Worm (Caenorhabditis elegans) whole organism, young adult: ENCODE measurements around the gene pgl-1.

Experiments used
- F23B12.7 ChIP-seq: sonication (generic microtip); optimal IDR thresholded peaks from 2 replicates; lab custom pipeline; 2017; ENCODE audit warnings: missing genetic modification characterization, mild to moderate bottlenecking, missing compliant biosample characterization, antibody characterized with exemption, moderate library complexity; ENCODE audit not compliant: insufficient read depth
- athp-1 ChIP-seq: sonication (generic microtip); optimal IDR thresholded peaks from 2 replicates; lab custom pipeline; 2017; ENCODE audit warnings: mild to moderate bottlenecking, missing genetic modification characterization, missing compliant biosample characterization
- egl-44 ChIP-seq: fragments of 200-800 bp; sonication (Bioruptor generic); IDR thresholded peaks from 2 replicates; pipeline ENCODE4 v1.3.6; 2022; ENCODE audit warnings: missing genetic modification reagents, missing genetic modification characterization, missing compliant biosample characterization
- let-607 ChIP-seq, 2 experiments: fragments of 200-800 bp in 1 of 2; sonication (Bioruptor generic) in 1 of 2; sonication (generic microtip) in 1 of 2; optimal IDR thresholded peaks; 2 replicates each; lab custom pipeline; 2016 to 2018; ENCODE audit warnings: mild to moderate bottlenecking in 2 of 2, missing compliant biosample characterization in 2 of 2, missing genetic modification characterization in 2 of 2, moderate library complexity in 2 of 2, missing genotype in 1 of 2
- lin-40 ChIP-seq: sonication (generic microtip); optimal IDR thresholded peaks from 2 replicates; lab custom pipeline; 2016; ENCODE audit warnings: missing genetic modification characterization, mild to moderate bottlenecking, missing compliant biosample characterization, missing genotype, missing genetic modification reagents
- sptf-2 ChIP-seq: fragments of 200-800 bp; sonication (Bioruptor generic); optimal IDR thresholded peaks from 2 replicates; lab custom pipeline; 2018; ENCODE audit warnings: mild to moderate bottlenecking, missing genetic modification characterization, missing compliant biosample characterization
- unc-130 ChIP-seq: sonication (generic microtip); optimal IDR thresholded peaks from 2 replicates; lab custom pipeline; 2016; ENCODE audit warnings: missing genetic modification reagents, missing genetic modification characterization, missing compliant biosample characterization
- ztf-18 ChIP-seq: sonication (generic microtip); optimal IDR thresholded peaks from 2 replicates; lab custom pipeline; 2016; ENCODE audit warnings: missing genotype, mild to moderate bottlenecking, missing genetic modification characterization, missing compliant biosample characterization
- ztf-28 ChIP-seq: fragments of 200-800 bp; sonication (Bioruptor generic); IDR thresholded peaks from 2 replicates; pipeline ENCODE4 v1.3.6; 2022; ENCODE audit warnings: missing genetic modification reagents, missing genetic modification characterization, missing compliant biosample characterization

DNA sequence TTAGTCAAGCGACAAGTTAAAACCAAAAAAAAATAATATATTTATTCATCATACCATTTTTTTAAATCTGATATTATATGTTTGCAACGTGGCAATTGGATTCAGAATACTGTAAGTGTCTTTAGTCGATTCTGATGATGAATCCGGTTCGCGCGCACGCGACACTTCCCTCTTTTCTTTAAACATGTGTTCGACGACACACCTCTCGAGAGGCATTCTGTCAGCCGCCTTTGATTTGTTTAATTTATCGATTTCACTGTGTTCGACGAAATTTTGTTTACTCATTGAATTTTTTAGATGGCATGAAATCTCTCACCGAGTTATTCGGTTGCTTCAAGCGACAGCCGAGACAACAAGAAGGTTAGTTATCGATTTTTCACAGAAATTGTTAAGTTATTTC lies 34.6 kb upstream of the pgl-1 start, which contains the start of gene trxr-1:
- TF ChIP-seq ztf-18 (tag; lab: Kevin White, UChicago), result no peak
- TF ChIP-seq ztf-28 (GFP tag; lab: Robert Waterston, UW), result no peak
- no peak for TF ChIP-seq let-607 (tag; optimal IDR thresholded peaks at IDR 0.05; lab: Kevin White, UChicago)
- TF ChIP-seq lin-40 (tag; lab: Kevin White, UChicago), result no peak
- no peak for TF ChIP-seq sptf-2 (GFP tag; lab: Kevin White, UChicago)
- TF ChIP-seq egl-44 (GFP tag; lab: Robert Waterston, UW), result no peak
- TF ChIP-seq athp-1 (tag; lab: Kevin White, UChicago), result no peak
- no peak for TF ChIP-seq unc-130 (GFP tag; lab: Kevin White, UChicago)
- TF ChIP-seq F23B12.7 (tag; lab: Kevin White, UChicago), result no peak
